Worm (Caenorhabditis elegans) whole organism, young adult: ENCODE measurements around the gene T19D12.6.

ENCODE experiments used
- B0019.2 ChIP-seq: fragments of 200-800 bp; sonication (Bioruptor generic); conservative IDR thresholded peaks from 2 replicates; pipeline ENCODE4 v1.3.6; 2022; ENCODE audit warnings: missing genetic modification reagents, missing genetic modification characterization, missing compliant biosample characterization
- B0261.1 ChIP-seq: sonication (generic microtip); optimal IDR thresholded peaks from 2 replicates; lab custom pipeline; 2016; ENCODE audit warnings: mild to moderate bottlenecking, missing genetic modification characterization, moderate library complexity, missing compliant biosample characterization
- B0336.3 ChIP-seq: fragments of 200-800 bp; sonication (Bioruptor generic); IDR thresholded peaks from 2 replicates; pipeline ENCODE4 v1.3.6; 2022; ENCODE audit warnings: missing genetic modification characterization, missing compliant biosample characterization
- C06A6.2 ChIP-seq: fragments of 200-800 bp; sonication (Bioruptor generic); conservative IDR thresholded peaks from 2 replicates; pipeline ENCODE4 v1.3.6; 2022; ENCODE audit warnings: missing genetic modification characterization, missing compliant biosample characterization
- F52B5.7 ChIP-seq: sonication (generic microtip); optimal IDR thresholded peaks from 2 replicates; lab custom pipeline; 2016; ENCODE audit warnings: mild to moderate bottlenecking, missing genetic modification characterization, missing compliant biosample characterization
- F55B11.4 ChIP-seq: sonication (generic microtip); optimal IDR thresholded peaks from 2 replicates; lab custom pipeline; 2016; ENCODE audit warnings: missing compliant biosample characterization, missing genetic modification characterization, borderline replicate concordance; ENCODE audit not compliant: insufficient read depth
- T26A5.8 ChIP-seq: sonication (generic microtip); optimal IDR thresholded peaks from 2 replicates; lab custom pipeline; 2016; ENCODE audit warnings: missing genetic modification characterization, missing compliant biosample characterization
- Y53F4B.3 ChIP-seq: fragments of 200-800 bp; sonication (Bioruptor generic); IDR thresholded peaks from 2 replicates; pipeline ENCODE4 v1.3.6; 2022; ENCODE audit warnings: missing genetic modification reagents, missing genetic modification characterization, missing compliant biosample characterization
- Y79H2A.3 ChIP-seq: fragments of 200-800 bp; sonication (Bioruptor generic); conservative IDR thresholded peaks from 2 replicates; pipeline ENCODE4 v1.3.6; 2022; ENCODE audit warnings: missing genetic modification reagents, missing genetic modification characterization, missing compliant biosample characterization
- ZK185.1 ChIP-seq: sonication (generic microtip); optimal IDR thresholded peaks from 2 replicates; lab custom pipeline; 2016; ENCODE audit warnings: mild to moderate bottlenecking, missing genetic modification characterization, missing compliant biosample characterization; ENCODE audit not compliant: poor library complexity, severe bottlenecking
- akir-1 ChIP-seq: fragments of 200-800 bp; sonication (Bioruptor generic); optimal IDR thresholded peaks from 2 replicates; lab custom pipeline; 2018; ENCODE audit warnings: mild to moderate bottlenecking, missing genetic modification characterization, moderate library complexity, missing compliant biosample characterization
- ama-1 ChIP-seq, 3 experiments: fragments of 150-350 bp in 1 of 3; sonication (generic microtip) in 2 of 3; optimal IDR thresholded peaks; 2 replicates each; lab custom pipeline; 2014 to 2018; ENCODE audit warnings: missing biosample characterization in 2 of 3, missing genetic modification characterization in 2 of 3, missing genetic modification reagents in 2 of 3
- atf-7 ChIP-seq: sonication (generic microtip); optimal IDR thresholded peaks from 2 replicates; lab custom pipeline; 2017; ENCODE audit warnings: mild to moderate bottlenecking, missing genetic modification characterization, missing compliant biosample characterization
- athp-1 ChIP-seq: sonication (generic microtip); optimal IDR thresholded peaks from 2 replicates; lab custom pipeline; 2017; ENCODE audit warnings: mild to moderate bottlenecking, missing genetic modification characterization, missing compliant biosample characterization
- attf-3 ChIP-seq: fragments of 200-800 bp; sonication (Bioruptor generic); conservative IDR thresholded peaks from 2 replicates; pipeline ENCODE4 v1.3.6; 2022; ENCODE audit warnings: missing genetic modification reagents, missing genetic modification characterization, missing compliant biosample characterization
- attf-5 ChIP-seq: fragments of 200-800 bp; sonication (Bioruptor generic); optimal IDR thresholded peaks from 2 replicates; lab custom pipeline; 2018; ENCODE audit warnings: mild to moderate bottlenecking, missing genetic modification characterization, missing compliant biosample characterization
- ceh-100 ChIP-seq: fragments of 200-800 bp; sonication (Bioruptor generic); IDR thresholded peaks from 2 replicates; pipeline ENCODE4 v1.3.6; 2022; ENCODE audit warnings: missing genetic modification reagents, missing genetic modification characterization, missing compliant biosample characterization
- ceh-40 ChIP-seq: fragments of 200-800 bp; sonication (Bioruptor generic); IDR thresholded peaks from 2 replicates; pipeline ENCODE4 v1.3.6; 2022; ENCODE audit warnings: missing genetic modification characterization, missing compliant biosample characterization
- ceh-79 ChIP-seq: sonication (generic microtip); optimal IDR thresholded peaks from 2 replicates; lab custom pipeline; 2017; ENCODE audit warnings: mild to moderate bottlenecking, missing genetic modification characterization, missing compliant biosample characterization
- dox-1 ChIP-seq: fragments of 200-800 bp; sonication (Bioruptor generic); IDR thresholded peaks from 2 replicates; pipeline ENCODE4 v1.3.6; 2022; ENCODE audit warnings: missing genetic modification reagents, missing genetic modification characterization, missing compliant biosample characterization
- dpff-1 ChIP-seq: sonication (generic microtip); optimal IDR thresholded peaks from 2 replicates; lab custom pipeline; 2017; ENCODE audit warnings: mild to moderate bottlenecking, missing genetic modification characterization, missing compliant biosample characterization
- dpl-1 ChIP-seq: fragments of 150-350 bp; optimal IDR thresholded peaks from 2 replicates; lab custom pipeline; 2014; ENCODE audit warnings: missing biosample characterization, missing genetic modification reagents, missing genetic modification characterization
- efl-1 ChIP-seq: fragments of 150-350 bp; optimal IDR thresholded peaks from 2 replicates; lab custom pipeline; 2014; ENCODE audit warnings: missing biosample characterization, missing genetic modification reagents, missing genetic modification characterization
- egl-18 ChIP-seq: fragments of 200-800 bp; sonication (Bioruptor generic); IDR thresholded peaks from 2 replicates; pipeline ENCODE4 v1.3.6; 2022; ENCODE audit warnings: missing genetic modification reagents, missing genetic modification characterization, missing compliant biosample characterization
- egrh-3 ChIP-seq: fragments of 200-800 bp; sonication (Bioruptor generic); IDR thresholded peaks from 2 replicates; pipeline ENCODE4 v1.3.6; 2022; ENCODE audit warnings: missing genetic modification reagents, missing genetic modification characterization, missing compliant biosample characterization
- fkh-3 ChIP-seq: sonication (generic microtip); optimal IDR thresholded peaks from 2 replicates; lab custom pipeline; 2016; ENCODE audit warnings: mild to moderate bottlenecking, missing genetic modification characterization, missing compliant biosample characterization
- hlh-12 ChIP-seq: sonication (generic microtip); optimal IDR thresholded peaks from 2 replicates; lab custom pipeline; 2016; ENCODE audit warnings: missing genetic modification characterization, missing compliant biosample characterization
- hrde-1 ChIP-seq: sonication (generic microtip); optimal IDR thresholded peaks from 2 replicates; lab custom pipeline; 2016; ENCODE audit warnings: missing genetic modification characterization, mild to moderate bottlenecking, missing compliant biosample characterization, moderate library complexity, missing genotype, missing genetic modification reagents, borderline replicate concordance
- lag-1 ChIP-seq: fragments of 200-800 bp; sonication (Bioruptor generic); IDR thresholded peaks from 2 replicates; pipeline ENCODE4 v1.3.6; 2022; ENCODE audit warnings: missing genetic modification reagents, missing genetic modification characterization, missing compliant biosample characterization
- let-526 ChIP-seq: fragments of 200-800 bp; sonication (Bioruptor generic); IDR thresholded peaks from 2 replicates; pipeline ENCODE4 v1.3.6; 2022; ENCODE audit warnings: missing genetic modification reagents, missing genetic modification characterization, missing compliant biosample characterization
- lin-35 ChIP-seq, 3 experiments: fragments of 150-350 bp in 2 of 3; sonication (generic microtip) in 1 of 3; optimal IDR thresholded peaks; 2 replicates each; lab custom pipeline; 2014 to 2018; ENCODE audit warnings: missing biosample characterization in 3 of 3, missing genetic modification characterization in 3 of 3, missing genetic modification reagents in 3 of 3
- lin-40 ChIP-seq: sonication (generic microtip); optimal IDR thresholded peaks from 2 replicates; lab custom pipeline; 2016; ENCODE audit warnings: missing genetic modification characterization, mild to moderate bottlenecking, missing compliant biosample characterization, missing genotype, missing genetic modification reagents
- lsl-1 ChIP-seq: fragments of 200-800 bp; sonication (Bioruptor generic); optimal IDR thresholded peaks from 2 replicates; lab custom pipeline; 2018; ENCODE audit warnings: mild to moderate bottlenecking, missing genetic modification characterization, moderate library complexity, missing compliant biosample characterization
- lsy-27 ChIP-seq: sonication (generic microtip); optimal IDR thresholded peaks from 2 replicates; lab custom pipeline; 2017; ENCODE audit warnings: missing genetic modification characterization, mild to moderate bottlenecking, missing compliant biosample characterization, antibody characterized with exemption, missing genotype, borderline replicate concordance; ENCODE audit not compliant: insufficient read depth
- mes-4 ChIP-seq: sonication (generic microtip); optimal IDR thresholded peaks from 2 replicates; lab custom pipeline; 2016; ENCODE audit warnings: missing genotype, missing genetic modification characterization, missing compliant biosample characterization
- mxl-1 ChIP-seq: sonication (generic microtip); optimal IDR thresholded peaks from 2 replicates; lab custom pipeline; 2016; ENCODE audit warnings: missing genetic modification characterization, missing compliant biosample characterization
- nfya-1 ChIP-seq: sonication (generic microtip); optimal IDR thresholded peaks from 2 replicates; lab custom pipeline; 2017; ENCODE audit warnings: antibody characterized with exemption, missing compliant biosample characterization, missing genetic modification characterization, borderline replicate concordance; ENCODE audit not compliant: insufficient read depth
- nhr-80 ChIP-seq: sonication (generic microtip); optimal IDR thresholded peaks from 2 replicates; lab custom pipeline; 2016; ENCODE audit warnings: missing genetic modification characterization, missing compliant biosample characterization
- rec-8 ChIP-seq, 2 experiments: sonication (generic microtip); optimal IDR thresholded peaks; 2 replicates each; lab custom pipeline; 2016; ENCODE audit warnings: mild to moderate bottlenecking in 2 of 2, missing genetic modification characterization in 2 of 2, missing genetic modification reagents in 2 of 2, missing genotype in 2 of 2, missing biosample characterization in 1 of 2, missing compliant biosample characterization in 1 of 2, moderate library complexity in 1 of 2
- snpc-1.1 ChIP-seq: sonication (generic microtip); optimal IDR thresholded peaks from 2 replicates; lab custom pipeline; 2017; ENCODE audit warnings: missing genetic modification characterization, mild to moderate bottlenecking, missing compliant biosample characterization, antibody characterized with exemption, moderate library complexity, missing genotype, missing genetic modification reagents; ENCODE audit not compliant: insufficient read depth
- snpc-1.3 ChIP-seq: sonication (generic microtip); optimal IDR thresholded peaks from 2 replicates; lab custom pipeline; 2017; ENCODE audit warnings: missing genetic modification characterization, mild to moderate bottlenecking, missing compliant biosample characterization, antibody characterized with exemption, moderate library complexity, missing genotype, missing genetic modification reagents; ENCODE audit not compliant: insufficient read depth
- tbx-9 ChIP-seq: sonication (generic microtip); optimal IDR thresholded peaks from 2 replicates; lab custom pipeline; 2016; ENCODE audit warnings: borderline replicate concordance, missing genetic modification characterization, inconsistent platforms, missing compliant biosample characterization
- unc-130 ChIP-seq: sonication (generic microtip); optimal IDR thresholded peaks from 2 replicates; lab custom pipeline; 2016; ENCODE audit warnings: missing genetic modification reagents, missing genetic modification characterization, missing compliant biosample characterization
- unc-62 ChIP-seq: fragments of 150-350 bp; optimal IDR thresholded peaks from 2 replicates; lab custom pipeline; 2014; ENCODE audit warnings: missing biosample characterization, missing genetic modification reagents, missing genetic modification characterization
- xnd-1 ChIP-seq: sonication (generic microtip); optimal IDR thresholded peaks from 2 replicates; lab custom pipeline; 2016; ENCODE audit warnings: missing genotype, missing genetic modification reagents, missing genetic modification characterization, missing compliant biosample characterization
- zfh-2 ChIP-seq: fragments of 200-800 bp; sonication (Bioruptor generic); conservative IDR thresholded peaks from 2 replicates; pipeline ENCODE4 v1.3.6; 2022; ENCODE audit warnings: missing genetic modification reagents, missing genetic modification characterization, missing compliant biosample characterization
- ztf-3 ChIP-seq: fragments of 200-800 bp; sonication (Bioruptor generic); optimal IDR thresholded peaks from 2 replicates; lab custom pipeline; 2018; ENCODE audit warnings: mild to moderate bottlenecking, missing genetic modification characterization, missing compliant biosample characterization
- ztf-6 ChIP-seq: fragments of 200-800 bp; sonication (Bioruptor generic); IDR thresholded peaks from 2 replicates; pipeline ENCODE4 v1.3.6; 2022; ENCODE audit warnings: missing genetic modification reagents, missing genetic modification characterization, missing compliant biosample characterization

The T19D12.6 gene

ce11 chrII:6600973-6601372 lies 41.9 kb downstream of the T19D12.6 start, which contains the start of gene vps-33.2:
Gene vps-33.2, plus strand, starts transcription at chrII:6601216.
- TF ChIP-seq egl-18 (no peak), Y79H2A.3 (no peak), xnd-1 (no peak), ama-1 (optimal IDR thresholded peaks at IDR 0.05; lab: Kevin White, UChicago) (no peak), ama-1 (GFP tag; optimal IDR thresholded peaks at IDR 0.05; lab: Kevin White, UChicago) (no peak), C06A6.2 (GFP tag; lab: Robert Waterston, UW) (no peak), akir-1 (no peak), atf-7 (tag; lab: Kevin White, UChicago) (no peak), lsl-1 (GFP tag; lab: Kevin White, UChicago) (peak; percentile 50), ZK185.1 (peak; percentile 34), F52B5.7 (tag; lab: Kevin White, UChicago) (no peak), attf-3 (GFP tag; lab: Robert Waterston, UW) (0 out of 2 replicates have a peak, but pooled peaks have one; percentile 33), snpc-1.1 (tag; lab: Kevin White, UChicago) (no peak), lin-35 (GFP tag; optimal IDR thresholded peaks at IDR 0.05; lab: Kevin White, UChicago) (no peak), B0261.1 (tag; lab: Kevin White, UChicago) (no peak), lag-1 (no peak), unc-62 (no peak), ceh-40 (GFP tag; lab: Robert Waterston, UW) (no peak), athp-1 (tag; lab: Kevin White, UChicago) (no peak), Y53F4B.3 (GFP tag; lab: Robert Waterston, UW) (no peak), egrh-3 (GFP tag; lab: Robert Waterston, UW) (no peak), snpc-1.3 (no peak), lsy-27 (tag; lab: Kevin White, UChicago) (no peak), efl-1 (GFP tag; lab: Kevin White, UChicago) (no peak), T26A5.8 (tag; lab: Kevin White, UChicago) (no peak), tbx-9 (tag; lab: Kevin White, UChicago) (no peak), zfh-2 (GFP tag; lab: Robert Waterston, UW) (no peak), mxl-1 (tag; lab: Kevin White, UChicago) (no peak), unc-130 (no peak), rec-8 (tag; optimal IDR thresholded peaks at IDR 0.05; lab: Kevin White, UChicago) (no peak), hrde-1 (tag; lab: Kevin White, UChicago) (no peak), let-526 (GFP tag; lab: Robert Waterston, UW) (no peak), lin-40 (peak; percentile 3), dox-1 (GFP tag; lab: Robert Waterston, UW) (peak; percentile 38; the same call in 1 of the 2 replicates), nhr-80 (tag; lab: Kevin White, UChicago) (no peak), ztf-3 (no peak), B0336.3 (GFP tag; lab: Robert Waterston, UW) (no peak), dpff-1 (tag; lab: Kevin White, UChicago) (no peak), fkh-3 (tag; lab: Kevin White, UChicago) (no peak), nfya-1 (tag; lab: Kevin White, UChicago) (no peak), ceh-100 (GFP tag; lab: Robert Waterston, UW) (no peak), ceh-79 (no peak), dpl-1 (GFP tag; lab: Kevin White, UChicago) (no peak), hlh-12 (tag; lab: Kevin White, UChicago) (no peak), mes-4 (tag; lab: Kevin White, UChicago) (no peak), ztf-6 (no peak), B0019.2 (no peak), F55B11.4 (tag; lab: Kevin White, UChicago) (no peak), attf-5 (no peak)
